Worm (Caenorhabditis elegans) whole organism, midembryonic: Measurements from ENCODE around the gene cyh-1.
A peak's percentile ranks its signal among the peaks of the same experiment; 100 is the strongest.

ENCODE experiments used
- med-1 ChIP-seq: sonication (generic microtip); optimal IDR thresholded peaks from 2 replicates; lab custom pipeline; 2017; ENCODE audit warnings: missing genetic modification characterization, mild to moderate bottlenecking, missing compliant biosample characterization, antibody characterized with exemption, missing genetic modification reagents; ENCODE audit not compliant: insufficient read depth
- tab-1 ChIP-seq: fragments of 200-800 bp; sonication (Bioruptor generic); IDR thresholded peaks from 2 replicates; pipeline ENCODE4 v1.3.6; 2022; ENCODE audit warnings: missing genetic modification characterization, missing compliant biosample characterization
- ztf-23 ChIP-seq: fragments of 200-800 bp; sonication (Bioruptor generic); IDR thresholded peaks from 2 replicates; pipeline ENCODE4 v1.3.6; 2022; ENCODE audit warnings: missing genetic modification reagents, missing genetic modification characterization, missing compliant biosample characterization
- ztf-29 ChIP-seq: fragments of 200-800 bp; sonication (Bioruptor generic); IDR thresholded peaks from 2 replicates; pipeline ENCODE4 v1.3.6; 2022; ENCODE audit warnings: missing genetic modification reagents, missing genetic modification characterization, missing compliant biosample characterization

ce11 chrII:3518961-3519544 is 14.2 kb downstream of the cyh-1 start, which contains the start of gene clec-126:
- TF ChIP-seq ztf-23 (GFP tag; lab: Robert Waterston, UW) (peak; percentile 87; the same call in 1 of the 2 replicates), med-1 (peak; percentile 62), tab-1 (GFP tag; lab: Robert Waterston, UW) (peak; percentile 89), ztf-29 (peak; percentile 86; the same call in 1 of the 2 replicates)
